Worm (Caenorhabditis elegans) whole organism, young adult: ENCODE measurements around the gene F17C11.4.

Experiments
- F39B2.1 ChIP-seq: fragments of 200-800 bp; sonication (Bioruptor generic); IDR thresholded peaks from 2 replicates; pipeline ENCODE4 v1.3.6; 2022; ENCODE audit warnings: missing genetic modification reagents, missing genetic modification characterization, missing compliant biosample characterization
- F49E8.2 ChIP-seq: sonication (generic microtip); optimal IDR thresholded peaks from 3 replicates; lab custom pipeline; 2017; ENCODE audit warnings: missing genetic modification characterization, mild to moderate bottlenecking, missing compliant biosample characterization, antibody characterized with exemption, moderate library complexity; ENCODE audit not compliant: insufficient read depth
- F57C9.4 ChIP-seq: sonication (generic microtip); optimal IDR thresholded peaks from 2 replicates; lab custom pipeline; 2017; ENCODE audit warnings: mild to moderate bottlenecking, missing genetic modification characterization, missing compliant biosample characterization
- K12H6.12 ChIP-seq: fragments of 200-800 bp; sonication (Bioruptor generic); optimal IDR thresholded peaks from 2 replicates; lab custom pipeline; 2018; ENCODE audit warnings: mild to moderate bottlenecking, missing genetic modification characterization, missing compliant biosample characterization
- Y56A3A.18 ChIP-seq: fragments of 200-800 bp; sonication (Bioruptor generic); IDR thresholded peaks from 2 replicates; pipeline ENCODE4 v1.3.6; 2022; ENCODE audit warnings: missing genetic modification reagents, missing genetic modification characterization, missing compliant biosample characterization
- Y79H2A.3 ChIP-seq: fragments of 200-800 bp; sonication (Bioruptor generic); conservative IDR thresholded peaks from 2 replicates; pipeline ENCODE4 v1.3.6; 2022; ENCODE audit warnings: missing genetic modification reagents, missing genetic modification characterization, missing compliant biosample characterization
- ama-1 ChIP-seq, 3 experiments: fragments of 150-350 bp in 1 of 3; sonication (generic microtip) in 2 of 3; optimal IDR thresholded peaks; 2 replicates each; lab custom pipeline; 2014 to 2018; ENCODE audit warnings: missing biosample characterization in 2 of 3, missing genetic modification characterization in 2 of 3, missing genetic modification reagents in 2 of 3
- aptf-2 ChIP-seq: fragments of 200-800 bp; sonication (Bioruptor generic); conservative IDR thresholded peaks from 2 replicates; pipeline ENCODE4 v1.3.6; 2022; ENCODE audit warnings: missing genetic modification reagents, missing genetic modification characterization, missing compliant biosample characterization
- aptf-3 ChIP-seq: fragments of 200-800 bp; sonication (Bioruptor generic); IDR thresholded peaks from 2 replicates; pipeline ENCODE4 v1.3.6; 2022; ENCODE audit warnings: missing genetic modification characterization, missing compliant biosample characterization
- athp-1 ChIP-seq: sonication (generic microtip); optimal IDR thresholded peaks from 2 replicates; lab custom pipeline; 2017; ENCODE audit warnings: mild to moderate bottlenecking, missing genetic modification characterization, missing compliant biosample characterization
- bed-2 ChIP-seq: fragments of 200-800 bp; sonication (Bioruptor generic); IDR thresholded peaks from 2 replicates; pipeline ENCODE4 v1.3.6; 2022; ENCODE audit warnings: missing genetic modification reagents, missing genetic modification characterization, missing compliant biosample characterization
- cebp-2 ChIP-seq: fragments of 200-800 bp; sonication (Bioruptor generic); IDR thresholded peaks from 2 replicates; pipeline ENCODE4 v1.3.6; 2022; ENCODE audit warnings: missing genetic modification characterization, missing compliant biosample characterization
- ceh-27 ChIP-seq: fragments of 200-800 bp; sonication (Bioruptor generic); optimal IDR thresholded peaks from 2 replicates; lab custom pipeline; 2018; ENCODE audit warnings: mild to moderate bottlenecking, missing genetic modification characterization, moderate library complexity, missing compliant biosample characterization
- ceh-40 ChIP-seq: fragments of 200-800 bp; sonication (Bioruptor generic); IDR thresholded peaks from 2 replicates; pipeline ENCODE4 v1.3.6; 2022; ENCODE audit warnings: missing genetic modification characterization, missing compliant biosample characterization
- dox-1 ChIP-seq: fragments of 200-800 bp; sonication (Bioruptor generic); IDR thresholded peaks from 2 replicates; pipeline ENCODE4 v1.3.6; 2022; ENCODE audit warnings: missing genetic modification reagents, missing genetic modification characterization, missing compliant biosample characterization
- dpff-1 ChIP-seq: sonication (generic microtip); optimal IDR thresholded peaks from 2 replicates; lab custom pipeline; 2017; ENCODE audit warnings: mild to moderate bottlenecking, missing genetic modification characterization, missing compliant biosample characterization
- efl-1 ChIP-seq: fragments of 150-350 bp; optimal IDR thresholded peaks from 2 replicates; lab custom pipeline; 2014; ENCODE audit warnings: missing biosample characterization, missing genetic modification reagents, missing genetic modification characterization
- ekl-4 ChIP-seq: fragments of 200-800 bp; sonication (Bioruptor generic); IDR thresholded peaks from 2 replicates; pipeline ENCODE4 v1.3.6; 2022; ENCODE audit warnings: missing genetic modification reagents, missing genetic modification characterization, missing compliant biosample characterization
- gei-17 ChIP-seq: fragments of 200-800 bp; sonication (Bioruptor generic); optimal IDR thresholded peaks from 2 replicates; lab custom pipeline; 2018; ENCODE audit warnings: mild to moderate bottlenecking, missing genetic modification characterization, missing compliant biosample characterization
- him-1 ChIP-seq: sonication (generic microtip); optimal IDR thresholded peaks from 2 replicates; lab custom pipeline; 2016; ENCODE audit warnings: missing genotype, missing genetic modification reagents, missing genetic modification characterization, missing compliant biosample characterization
- hlh-12 ChIP-seq: sonication (generic microtip); optimal IDR thresholded peaks from 2 replicates; lab custom pipeline; 2016; ENCODE audit warnings: missing genetic modification characterization, missing compliant biosample characterization
- hlh-26 ChIP-seq: fragments of 200-800 bp; sonication (Bioruptor generic); conservative IDR thresholded peaks from 2 replicates; pipeline ENCODE4 v1.3.6; 2022; ENCODE audit warnings: missing genetic modification reagents, missing genetic modification characterization, missing compliant biosample characterization
- hmg-1.2 ChIP-seq: fragments of 200-800 bp; sonication (Bioruptor generic); IDR thresholded peaks from 2 replicates; pipeline ENCODE4 v1.3.6; 2022; ENCODE audit warnings: missing genetic modification reagents, missing genetic modification characterization, missing compliant biosample characterization
- lin-54 ChIP-seq: fragments of 200-800 bp; sonication (Bioruptor generic); optimal IDR thresholded peaks from 2 replicates; lab custom pipeline; 2018; ENCODE audit warnings: mild to moderate bottlenecking, missing genetic modification characterization, missing compliant biosample characterization
- lsl-1 ChIP-seq: fragments of 200-800 bp; sonication (Bioruptor generic); optimal IDR thresholded peaks from 2 replicates; lab custom pipeline; 2018; ENCODE audit warnings: mild to moderate bottlenecking, missing genetic modification characterization, moderate library complexity, missing compliant biosample characterization
- madf-10 ChIP-seq: sonication (generic microtip); optimal IDR thresholded peaks from 2 replicates; lab custom pipeline; 2016; ENCODE audit warnings: mild to moderate bottlenecking, missing genetic modification characterization, missing compliant biosample characterization
- madf-3 ChIP-seq: fragments of 200-800 bp; sonication (Bioruptor generic); IDR thresholded peaks from 2 replicates; pipeline ENCODE4 v1.3.6; 2022; ENCODE audit warnings: missing genetic modification reagents, missing genetic modification characterization, missing compliant biosample characterization
- mcd-1 ChIP-seq: fragments of 200-800 bp; sonication (Bioruptor generic); IDR thresholded peaks from 2 replicates; pipeline ENCODE4 v1.3.6; 2022; ENCODE audit warnings: missing genetic modification reagents, missing genetic modification characterization, missing compliant biosample characterization
- mxl-1 ChIP-seq: sonication (generic microtip); optimal IDR thresholded peaks from 2 replicates; lab custom pipeline; 2016; ENCODE audit warnings: missing genetic modification characterization, missing compliant biosample characterization
- nfya-1 ChIP-seq: sonication (generic microtip); optimal IDR thresholded peaks from 2 replicates; lab custom pipeline; 2017; ENCODE audit warnings: antibody characterized with exemption, missing compliant biosample characterization, missing genetic modification characterization, borderline replicate concordance; ENCODE audit not compliant: insufficient read depth
- pbrm-1 ChIP-seq: fragments of 200-800 bp; sonication (Bioruptor generic); IDR thresholded peaks from 2 replicates; pipeline ENCODE4 v1.3.6; 2022; ENCODE audit warnings: missing genetic modification reagents, missing genetic modification characterization, missing compliant biosample characterization
- rec-8 ChIP-seq, 2 experiments: sonication (generic microtip); optimal IDR thresholded peaks; 2 replicates each; lab custom pipeline; 2016; ENCODE audit warnings: mild to moderate bottlenecking in 2 of 2, missing genetic modification characterization in 2 of 2, missing genetic modification reagents in 2 of 2, missing genotype in 2 of 2, missing biosample characterization in 1 of 2, missing compliant biosample characterization in 1 of 2, moderate library complexity in 1 of 2
- sdz-38 ChIP-seq: sonication (generic microtip); optimal IDR thresholded peaks from 2 replicates; lab custom pipeline; 2016; ENCODE audit warnings: missing genotype, missing genetic modification characterization, missing compliant biosample characterization
- snpc-1.3 ChIP-seq: sonication (generic microtip); optimal IDR thresholded peaks from 2 replicates; lab custom pipeline; 2017; ENCODE audit warnings: missing genetic modification characterization, mild to moderate bottlenecking, missing compliant biosample characterization, antibody characterized with exemption, moderate library complexity, missing genotype, missing genetic modification reagents; ENCODE audit not compliant: insufficient read depth
- snpc-3.4 ChIP-seq: sonication (generic microtip); optimal IDR thresholded peaks from 2 replicates; lab custom pipeline; 2017; ENCODE audit warnings: missing genetic modification characterization, mild to moderate bottlenecking, missing compliant biosample characterization, antibody characterized with exemption, moderate library complexity, missing genotype, missing genetic modification reagents
- snpc-4 ChIP-seq, 5 experiments: fragments of 150-350 bp in 1 of 5; sonication (generic microtip) in 4 of 5; optimal IDR thresholded peaks; 2 replicates each; lab custom pipeline; 2014 to 2018; ENCODE audit warnings: missing genetic modification characterization in 5 of 5, missing biosample characterization in 3 of 5, antibody characterized with exemption in 2 of 5, mild to moderate bottlenecking in 2 of 5, missing compliant biosample characterization in 2 of 5, missing genotype in 2 of 5, moderate library complexity in 2 of 5, missing genetic modification reagents in 1 of 5
- sptf-2 ChIP-seq: fragments of 200-800 bp; sonication (Bioruptor generic); optimal IDR thresholded peaks from 2 replicates; lab custom pipeline; 2018; ENCODE audit warnings: mild to moderate bottlenecking, missing genetic modification characterization, missing compliant biosample characterization
- tbp1 ChIP-seq: fragments of 200-800 bp; sonication (Bioruptor generic); optimal IDR thresholded peaks from 2 replicates; lab custom pipeline; 2018; ENCODE audit warnings: mild to moderate bottlenecking, missing genetic modification characterization, missing compliant biosample characterization
- unc-130 ChIP-seq: sonication (generic microtip); optimal IDR thresholded peaks from 2 replicates; lab custom pipeline; 2016; ENCODE audit warnings: missing genetic modification reagents, missing genetic modification characterization, missing compliant biosample characterization
- ztf-22 ChIP-seq: fragments of 200-800 bp; sonication (Bioruptor generic); optimal IDR thresholded peaks from 2 replicates; lab custom pipeline; 2018; ENCODE audit warnings: mild to moderate bottlenecking, missing genetic modification characterization, moderate library complexity, missing compliant biosample characterization
- ztf-26 ChIP-seq: sonication (generic microtip); optimal IDR thresholded peaks from 2 replicates; lab custom pipeline; 2017; ENCODE audit warnings: missing genetic modification characterization, missing compliant biosample characterization

F17C11.4 gene

ce11 chrV:10967594-10968273 is 16.1 kb downstream of the F17C11.4 start (continued):
- TF ChIP-seq pbrm-1 (GFP tag; lab: Robert Waterston, UW) (peak; percentile 34; the same call in 1 of the 2 replicates), K12H6.12 (tag; lab: Kevin White, UChicago) (no peak), mcd-1 (GFP tag; lab: Robert Waterston, UW) (peak; percentile 22; the same call in 1 of the 2 replicates), madf-10 (tag; lab: Kevin White, UChicago) (no peak), snpc-4 (GFP tag; optimal IDR thresholded peaks at IDR 0.05; lab: Kevin White, UChicago) (no peak), snpc-4 (tag; optimal IDR thresholded peaks at IDR 0.05; lab: Kevin White, UChicago) (peak in 1 of 4 experiments; percentile 51), hlh-26 (no peak), ztf-22 (GFP tag; lab: Kevin White, UChicago) (peak; percentile 41), dox-1 (GFP tag; lab: Robert Waterston, UW) (no peak), aptf-3 (GFP tag; lab: Robert Waterston, UW) (no peak), snpc-1.3 (tag; lab: Kevin White, UChicago) (no peak), unc-130 (GFP tag; lab: Kevin White, UChicago) (peak; percentile 51), sdz-38 (tag; lab: Kevin White, UChicago) (no peak)

ce11 chrV:10970070-10970469 is 18.4 kb downstream of the F17C11.4 start, which contains the start of gene F17C11.22:
Gene F17C11.22, minus strand, starts transcription at chrV:10970170.
- TF ChIP-seq ztf-26 (tag; lab: Kevin White, UChicago): no peak
- no peak for TF ChIP-seq hlh-12 (tag; lab: Kevin White, UChicago)
- TF ChIP-seq mxl-1: no peak
- TF ChIP-seq, all 124 proteins: peak for 0

DNA sequence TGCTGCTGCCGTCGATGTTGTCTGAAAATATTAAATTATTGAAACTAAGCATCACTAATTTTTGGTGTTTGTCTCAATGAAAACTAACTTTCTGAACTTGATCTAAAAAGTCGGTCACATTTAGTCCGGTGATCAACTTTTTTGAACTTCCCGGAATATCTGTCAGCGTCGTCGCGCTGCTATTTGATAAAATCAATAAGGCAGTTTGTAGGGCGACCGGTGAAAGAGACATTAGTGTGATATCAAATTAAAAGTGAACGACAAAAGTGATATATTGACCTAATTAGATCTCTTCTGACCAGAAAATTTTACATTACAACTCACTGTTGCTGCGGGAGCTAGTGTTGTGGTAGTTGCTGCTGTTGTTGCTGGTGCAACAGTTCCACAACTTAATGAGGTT is 19.3 kb downstream of the F17C11.4 start:
- no peak for TF ChIP-seq F57C9.4
- TF ChIP-seq cebp-2 (GFP tag; lab: Robert Waterston, UW): no peak
- TF ChIP-seq aptf-2: no peak
- TF ChIP-seq rec-8 (tag; optimal IDR thresholded peaks at IDR 0.05; lab: Kevin White, UChicago): no peak
- no peak for TF ChIP-seq ekl-4 (GFP tag; lab: Robert Waterston, UW)
- no peak for TF ChIP-seq aptf-3 (GFP tag; lab: Robert Waterston, UW)
- no peak for TF ChIP-seq pbrm-1 (GFP tag; lab: Robert Waterston, UW)
- TF ChIP-seq ztf-22 (GFP tag; lab: Kevin White, UChicago): no peak
- no peak for TF ChIP-seq F49E8.2
- TF ChIP-seq lin-54 (GFP tag; lab: Kevin White, UChicago): no peak
- TF ChIP-seq F39B2.1: no peak
- TF ChIP-seq snpc-4 (GFP tag; optimal IDR thresholded peaks at IDR 0.05; lab: Kevin White, UChicago): no peak
- no peak for TF ChIP-seq snpc-4 (tag; optimal IDR thresholded peaks at IDR 0.05; lab: Kevin White, UChicago)
- no peak for TF ChIP-seq snpc-3.4 (tag; lab: Kevin White, UChicago)
- no peak for TF ChIP-seq him-1 (tag; lab: Kevin White, UChicago)
- no peak for TF ChIP-seq ceh-40 (GFP tag; lab: Robert Waterston, UW)
- TF ChIP-seq gei-17 (GFP tag; lab: Kevin White, UChicago): no peak
- TF ChIP-seq dpff-1 (tag; lab: Kevin White, UChicago): no peak

DNA sequence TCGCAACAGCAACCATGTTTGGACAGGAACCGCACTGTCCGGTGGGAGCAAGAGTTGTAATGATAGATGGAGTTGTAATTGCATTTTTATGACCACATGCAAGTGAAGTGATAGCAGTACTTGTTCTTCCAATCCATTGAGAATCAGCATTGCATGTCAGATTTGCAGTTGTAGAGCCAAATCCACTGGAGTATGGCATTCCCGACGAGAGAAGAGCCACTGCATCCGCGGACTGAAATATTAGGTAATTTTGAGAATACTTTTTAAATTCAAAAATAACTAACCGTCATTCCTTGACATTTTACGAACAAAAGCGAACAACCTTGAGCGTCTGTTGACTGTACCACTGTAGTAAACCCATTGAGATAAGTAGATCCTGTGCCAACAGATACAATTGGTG is 23.4 kb downstream of the F17C11.4 start:
- TF ChIP-seq ceh-27 (GFP tag; lab: Kevin White, UChicago): no peak
- no peak for TF ChIP-seq lsl-1 (GFP tag; lab: Kevin White, UChicago)
- TF ChIP-seq Y56A3A.18 (GFP tag; lab: Robert Waterston, UW): no peak
- no peak for TF ChIP-seq nfya-1 (tag; lab: Kevin White, UChicago)
- no peak for TF ChIP-seq madf-3 (GFP tag; lab: Robert Waterston, UW)
- TF ChIP-seq rec-8 (tag; optimal IDR thresholded peaks at IDR 0.05; lab: Kevin White, UChicago): no peak
- TF ChIP-seq bed-2 (GFP tag; lab: Robert Waterston, UW): no peak
- no peak for TF ChIP-seq hmg-1.2 (GFP tag; lab: Robert Waterston, UW)
- no peak for TF ChIP-seq ztf-22 (GFP tag; lab: Kevin White, UChicago)
- no peak for TF ChIP-seq Y79H2A.3 (GFP tag; lab: Robert Waterston, UW)
- TF ChIP-seq efl-1 (GFP tag; lab: Kevin White, UChicago): no peak
- TF ChIP-seq sptf-2 (GFP tag; lab: Kevin White, UChicago): no peak
- TF ChIP-seq pbrm-1 (GFP tag; lab: Robert Waterston, UW): no peak
- no peak for TF ChIP-seq athp-1
- TF ChIP-seq ama-1 (optimal IDR thresholded peaks at IDR 0.05; lab: Kevin White, UChicago): no peak
- TF ChIP-seq ama-1 (GFP tag; optimal IDR thresholded peaks at IDR 0.05; lab: Kevin White, UChicago): no peak
- no peak for TF ChIP-seq tbp1
